Worm (Caenorhabditis elegans): ENCODE measurements around the gene B0393.5.

DNA sequence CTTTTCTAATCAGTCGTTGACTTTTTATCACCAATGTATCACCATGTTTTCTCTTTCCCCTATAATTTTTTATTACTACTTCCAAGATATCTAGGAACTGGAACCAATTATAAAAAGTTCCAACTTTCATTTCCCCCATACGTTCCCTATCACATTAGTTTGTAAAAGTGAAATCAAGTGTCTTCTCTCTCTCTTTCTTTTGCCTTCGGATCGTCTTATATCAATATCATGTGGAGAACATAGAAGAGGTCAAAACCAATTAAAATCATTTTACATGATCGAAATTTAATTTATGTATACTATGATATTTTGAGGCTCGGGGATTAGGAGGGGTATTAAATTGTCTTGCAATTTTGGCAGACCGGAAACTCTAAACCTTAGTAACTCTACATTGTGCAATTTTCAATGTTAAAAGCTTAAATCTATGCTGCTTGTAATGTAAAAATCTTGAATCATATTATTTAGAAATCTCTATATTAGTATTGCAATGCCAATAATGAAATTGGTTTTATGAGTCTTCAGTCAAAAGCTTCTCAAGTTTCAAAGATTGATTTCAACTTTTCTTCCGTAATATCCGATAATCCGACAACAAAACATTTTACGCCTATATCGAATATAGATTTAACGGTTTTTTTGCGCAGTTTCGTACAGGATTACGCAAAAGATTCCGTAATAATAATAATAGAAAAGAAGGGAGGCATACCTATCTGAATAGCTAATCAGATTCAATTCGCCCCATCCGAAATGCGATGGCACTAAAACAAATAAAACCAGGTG lies 2.5 kb downstream of the B0393.5 start:
- TF ChIP-seq ceh-100 (GFP tag; IDR thresholded peaks at IDR 0.05), result no peak
- no peak for TF ChIP-seq fkh-3 (tag; optimal IDR thresholded peaks at IDR 0.05)
- no peak for TF ChIP-seq madf-3 (GFP tag; IDR thresholded peaks at IDR 0.05)
- no peak for TF ChIP-seq let-526 (GFP tag; IDR thresholded peaks at IDR 0.05)
- no peak for TF ChIP-seq nfyb-1 (GFP tag; IDR thresholded peaks at IDR 0.05)
- no peak for TF ChIP-seq K12H6.12 (tag; optimal IDR thresholded peaks at IDR 0.05)
- no peak for TF ChIP-seq him-1 (tag; optimal IDR thresholded peaks at IDR 0.05)
- no peak for TF ChIP-seq zfh-2 (GFP tag; conservative IDR thresholded peaks at IDR 0.05)
